Worm (Caenorhabditis elegans) whole organism, L1 larva: Measurements from ENCODE around the gene grl-15.
A peak's percentile ranks its signal among the peaks of the same experiment; 100 is the strongest.

Source experiments
- dpl-1 ChIP-seq, 3 experiments: fragments of 150-350 bp in 2 of 3; sonication (generic microtip) in 1 of 3; optimal IDR thresholded peaks; 2 replicates each; lab custom pipeline; 2014 to 2017; ENCODE audit warnings: missing biosample characterization in 3 of 3, missing genetic modification characterization in 3 of 3, missing genetic modification reagents in 3 of 3
- fkh-4 ChIP-seq: sonication (generic microtip); optimal IDR thresholded peaks from 2 replicates; lab custom pipeline; 2016; ENCODE audit warnings: missing compliant biosample characterization, missing genetic modification characterization, borderline replicate concordance
- jun-1 ChIP-seq: fragments of 150-350 bp; optimal IDR thresholded peaks from 2 replicates; lab custom pipeline; 2014; ENCODE audit warnings: missing biosample characterization, missing genetic modification reagents, missing genetic modification characterization
- lin-13 ChIP-seq: fragments of 150-350 bp; optimal IDR thresholded peaks from 2 replicates; lab custom pipeline; 2014; ENCODE audit warnings: missing biosample characterization, missing genetic modification reagents, missing genetic modification characterization
- lin-39 ChIP-seq: fragments of 150-350 bp; optimal IDR thresholded peaks from 2 replicates; lab custom pipeline; 2014; ENCODE audit warnings: missing biosample characterization, missing genetic modification reagents, missing genetic modification characterization
- nhr-11 ChIP-seq: fragments of 150-350 bp; optimal IDR thresholded peaks from 2 replicates; lab custom pipeline; 2014; ENCODE audit warnings: missing biosample characterization, missing genetic modification characterization
- nhr-12 ChIP-seq: sonication (generic microtip); optimal IDR thresholded peaks from 2 replicates; lab custom pipeline; 2017; ENCODE audit warnings: missing biosample characterization, missing genetic modification characterization
- nhr-237 ChIP-seq: fragments of 150-350 bp; optimal IDR thresholded peaks from 2 replicates; lab custom pipeline; 2014; ENCODE audit warnings: missing biosample characterization, missing genetic modification characterization
- nhr-77 ChIP-seq: fragments of 150-350 bp; optimal IDR thresholded peaks from 2 replicates; lab custom pipeline; 2014; ENCODE audit warnings: missing biosample characterization, missing genetic modification characterization
- pag-3 ChIP-seq: sonication (generic microtip); optimal IDR thresholded peaks from 2 replicates; lab custom pipeline; 2017; ENCODE audit warnings: missing genetic modification characterization, mild to moderate bottlenecking, missing compliant biosample characterization, antibody characterized with exemption, borderline replicate concordance; ENCODE audit not compliant: insufficient read depth
- sptf-1 ChIP-seq: fragments of 150-350 bp; optimal IDR thresholded peaks from 2 replicates; lab custom pipeline; 2014; ENCODE audit warnings: missing biosample characterization, missing genetic modification characterization
- ztf-11 ChIP-seq, 2 experiments: sonication (generic microtip); optimal IDR thresholded peaks; 2 replicates each; lab custom pipeline; 2016 to 2017; ENCODE audit warnings: missing genetic modification characterization in 2 of 2, missing biosample characterization in 1 of 2, missing compliant biosample characterization in 1 of 2

DNA sequence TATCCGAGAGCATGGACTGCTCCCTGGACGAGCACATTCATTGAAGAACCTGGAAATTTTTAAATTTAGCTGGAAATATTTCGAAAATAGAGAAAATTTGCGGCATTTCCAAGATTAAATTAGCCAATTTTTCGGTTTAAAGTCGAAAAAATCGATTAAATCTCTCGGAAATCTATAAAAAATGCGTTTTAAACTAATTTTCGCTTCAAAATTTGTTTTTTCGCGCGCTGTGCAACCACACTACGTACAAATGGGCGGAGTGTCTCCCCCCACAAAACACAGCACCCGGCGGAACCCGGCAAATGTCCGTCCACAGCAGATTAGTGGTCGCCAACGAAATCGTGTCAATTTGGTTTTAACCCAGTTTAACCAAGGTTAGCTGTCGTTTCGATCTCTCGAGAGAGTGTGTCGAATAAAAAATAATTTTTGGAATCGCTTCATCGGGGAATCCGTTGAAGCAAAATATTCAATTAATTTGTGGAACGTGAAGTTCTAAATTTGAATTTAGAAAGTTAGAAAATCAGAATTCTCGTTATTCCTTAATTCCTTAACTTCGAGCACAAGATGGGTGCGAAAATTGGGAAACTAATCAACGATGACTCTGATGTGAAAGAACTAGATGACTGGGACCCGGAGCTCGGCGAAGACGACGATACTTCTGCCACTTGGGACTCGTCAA is 14.4 kb upstream of the grl-15 start, which contains the start of the genes tim-1 and Y75B8A.23:
- TF ChIP-seq nhr-77 (tag; lab: Kevin White, UChicago), result peak; percentile 97
- peak; percentile 89 for TF ChIP-seq lin-39 (tag; lab: Kevin White, UChicago)
- TF ChIP-seq sptf-1 (tag; lab: Kevin White, UChicago), result peak; percentile 38
- peak; percentile 38 for TF ChIP-seq nhr-12 (tag; lab: Kevin White, UChicago)
- peak; percentile 86 for TF ChIP-seq nhr-237 (tag; lab: Kevin White, UChicago)
- TF ChIP-seq nhr-11 (tag; lab: Kevin White, UChicago), result peak; percentile 63
- TF ChIP-seq jun-1 (tag; lab: Kevin White, UChicago), result peak; percentile 91
- peak; percentile 73 for TF ChIP-seq fkh-4
- TF ChIP-seq ztf-11 (tag; optimal IDR thresholded peaks at IDR 0.05; lab: Kevin White, UChicago), result peak in 1 of 2 experiments; percentile 91
- no peak for TF ChIP-seq pag-3 (tag; lab: Kevin White, UChicago)
- TF ChIP-seq dpl-1 (GFP tag; optimal IDR thresholded peaks at IDR 0.05; lab: Kevin White, UChicago), result peak; percentile 96 to 97 (median 97)
- TF ChIP-seq lin-13, result peak; percentile 95
